Worm (Caenorhabditis elegans) whole organism, young adult: Measurements from ENCODE around the gene pals-19.
"Not testable (repeated sequence)": the region's sequence is repeated elsewhere in the genome, so short reads cannot be mapped to it uniquely, and the experiment has no call there.

Experiments used
- D2030.7 ChIP-seq: fragments of 200-800 bp; sonication (Bioruptor generic); IDR thresholded peaks from 2 replicates; pipeline ENCODE4 v1.3.6; 2022; ENCODE audit warnings: missing genetic modification reagents, missing genetic modification characterization, missing compliant biosample characterization
- F49E8.2 ChIP-seq: sonication (generic microtip); optimal IDR thresholded peaks from 3 replicates; lab custom pipeline; 2017; ENCODE audit warnings: missing genetic modification characterization, mild to moderate bottlenecking, missing compliant biosample characterization, antibody characterized with exemption, moderate library complexity; ENCODE audit not compliant: insufficient read depth
- Y56A3A.18 ChIP-seq: fragments of 200-800 bp; sonication (Bioruptor generic); IDR thresholded peaks from 2 replicates; pipeline ENCODE4 v1.3.6; 2022; ENCODE audit warnings: missing genetic modification reagents, missing genetic modification characterization, missing compliant biosample characterization
- Y67H2A.10 ChIP-seq: fragments of 200-800 bp; sonication (Bioruptor generic); conservative IDR thresholded peaks from 2 replicates; pipeline ENCODE4 v1.3.6; 2022; ENCODE audit warnings: missing genetic modification reagents, missing genetic modification characterization, missing compliant biosample characterization
- ama-1 ChIP-seq, 3 experiments: fragments of 150-350 bp in 1 of 3; sonication (generic microtip) in 2 of 3; optimal IDR thresholded peaks; 2 replicates each; lab custom pipeline; 2014 to 2018; ENCODE audit warnings: missing biosample characterization in 2 of 3, missing genetic modification characterization in 2 of 3, missing genetic modification reagents in 2 of 3
- attf-6 ChIP-seq: fragments of 200-800 bp; sonication (Bioruptor generic); IDR thresholded peaks from 2 replicates; pipeline ENCODE4 v1.3.6; 2022; ENCODE audit warnings: missing genetic modification reagents, missing genetic modification characterization, missing compliant biosample characterization
- ceh-100 ChIP-seq: fragments of 200-800 bp; sonication (Bioruptor generic); IDR thresholded peaks from 2 replicates; pipeline ENCODE4 v1.3.6; 2022; ENCODE audit warnings: missing genetic modification reagents, missing genetic modification characterization, missing compliant biosample characterization
- dpff-1 ChIP-seq: sonication (generic microtip); optimal IDR thresholded peaks from 2 replicates; lab custom pipeline; 2017; ENCODE audit warnings: mild to moderate bottlenecking, missing genetic modification characterization, missing compliant biosample characterization
- egl-18 ChIP-seq: fragments of 200-800 bp; sonication (Bioruptor generic); IDR thresholded peaks from 2 replicates; pipeline ENCODE4 v1.3.6; 2022; ENCODE audit warnings: missing genetic modification reagents, missing genetic modification characterization, missing compliant biosample characterization
- fkh-3 ChIP-seq: sonication (generic microtip); optimal IDR thresholded peaks from 2 replicates; lab custom pipeline; 2016; ENCODE audit warnings: mild to moderate bottlenecking, missing genetic modification characterization, missing compliant biosample characterization
- him-1 ChIP-seq: sonication (generic microtip); optimal IDR thresholded peaks from 2 replicates; lab custom pipeline; 2016; ENCODE audit warnings: missing genotype, missing genetic modification reagents, missing genetic modification characterization, missing compliant biosample characterization
- hlh-26 ChIP-seq: fragments of 200-800 bp; sonication (Bioruptor generic); conservative IDR thresholded peaks from 2 replicates; pipeline ENCODE4 v1.3.6; 2022; ENCODE audit warnings: missing genetic modification reagents, missing genetic modification characterization, missing compliant biosample characterization
- lin-26 ChIP-seq: fragments of 200-800 bp; sonication (Bioruptor generic); IDR thresholded peaks from 2 replicates; pipeline ENCODE4 v1.3.6; 2022; ENCODE audit warnings: missing genetic modification reagents, missing genetic modification characterization, missing compliant biosample characterization
- lsl-1 ChIP-seq: fragments of 200-800 bp; sonication (Bioruptor generic); optimal IDR thresholded peaks from 2 replicates; lab custom pipeline; 2018; ENCODE audit warnings: mild to moderate bottlenecking, missing genetic modification characterization, moderate library complexity, missing compliant biosample characterization
- madf-10 ChIP-seq: sonication (generic microtip); optimal IDR thresholded peaks from 2 replicates; lab custom pipeline; 2016; ENCODE audit warnings: mild to moderate bottlenecking, missing genetic modification characterization, missing compliant biosample characterization
- madf-6 ChIP-seq: fragments of 200-800 bp; sonication (Bioruptor generic); IDR thresholded peaks from 2 replicates; pipeline ENCODE4 v1.3.6; 2022; ENCODE audit warnings: missing genetic modification reagents, missing genetic modification characterization, missing compliant biosample characterization
- mcd-1 ChIP-seq: fragments of 200-800 bp; sonication (Bioruptor generic); IDR thresholded peaks from 2 replicates; pipeline ENCODE4 v1.3.6; 2022; ENCODE audit warnings: missing genetic modification reagents, missing genetic modification characterization, missing compliant biosample characterization
- mxl-1 ChIP-seq: sonication (generic microtip); optimal IDR thresholded peaks from 2 replicates; lab custom pipeline; 2016; ENCODE audit warnings: missing genetic modification characterization, missing compliant biosample characterization
- nfya-1 ChIP-seq: sonication (generic microtip); optimal IDR thresholded peaks from 2 replicates; lab custom pipeline; 2017; ENCODE audit warnings: antibody characterized with exemption, missing compliant biosample characterization, missing genetic modification characterization, borderline replicate concordance; ENCODE audit not compliant: insufficient read depth
- rcor-1 ChIP-seq: fragments of 200-800 bp; sonication (Bioruptor generic); IDR thresholded peaks from 2 replicates; pipeline ENCODE4 v1.3.6; 2022; ENCODE audit warnings: missing genetic modification reagents, missing genetic modification characterization, missing compliant biosample characterization
- repo-1 ChIP-seq: sonication (generic microtip); optimal IDR thresholded peaks from 2 replicates; lab custom pipeline; 2017; ENCODE audit warnings: mild to moderate bottlenecking, missing genetic modification characterization, missing compliant biosample characterization
- rpc-1 ChIP-seq, 2 experiments: fragments of 150-350 bp in 1 of 2; sonication (generic microtip) in 1 of 2; optimal IDR thresholded peaks; 2 replicates each; lab custom pipeline; 2014 to 2018; ENCODE audit warnings: missing biosample characterization in 1 of 2, missing genetic modification characterization in 1 of 2, missing genetic modification reagents in 1 of 2, missing genotype in 1 of 2
- sdz-38 ChIP-seq: sonication (generic microtip); optimal IDR thresholded peaks from 2 replicates; lab custom pipeline; 2016; ENCODE audit warnings: missing genotype, missing genetic modification characterization, missing compliant biosample characterization
- sea-2 ChIP-seq: fragments of 200-800 bp; sonication (Bioruptor generic); IDR thresholded peaks from 2 replicates; pipeline ENCODE4 v1.3.6; 2022; ENCODE audit warnings: missing genetic modification characterization, missing compliant biosample characterization
- snpc-1.3 ChIP-seq: sonication (generic microtip); optimal IDR thresholded peaks from 2 replicates; lab custom pipeline; 2017; ENCODE audit warnings: missing genetic modification characterization, mild to moderate bottlenecking, missing compliant biosample characterization, antibody characterized with exemption, moderate library complexity, missing genotype, missing genetic modification reagents; ENCODE audit not compliant: insufficient read depth
- somi-1 ChIP-seq: fragments of 200-800 bp; sonication (Bioruptor generic); optimal IDR thresholded peaks from 2 replicates; lab custom pipeline; 2018; ENCODE audit warnings: mild to moderate bottlenecking, missing genetic modification characterization, missing compliant biosample characterization
- tbx-9 ChIP-seq: sonication (generic microtip); optimal IDR thresholded peaks from 2 replicates; lab custom pipeline; 2016; ENCODE audit warnings: borderline replicate concordance, missing genetic modification characterization, inconsistent platforms, missing compliant biosample characterization
- unc-130 ChIP-seq: sonication (generic microtip); optimal IDR thresholded peaks from 2 replicates; lab custom pipeline; 2016; ENCODE audit warnings: missing genetic modification reagents, missing genetic modification characterization, missing compliant biosample characterization
- unc-62 ChIP-seq: fragments of 150-350 bp; optimal IDR thresholded peaks from 2 replicates; lab custom pipeline; 2014; ENCODE audit warnings: missing biosample characterization, missing genetic modification reagents, missing genetic modification characterization
- xnd-1 ChIP-seq: sonication (generic microtip); optimal IDR thresholded peaks from 2 replicates; lab custom pipeline; 2016; ENCODE audit warnings: missing genotype, missing genetic modification reagents, missing genetic modification characterization, missing compliant biosample characterization
- zfh-2 ChIP-seq: fragments of 200-800 bp; sonication (Bioruptor generic); conservative IDR thresholded peaks from 2 replicates; pipeline ENCODE4 v1.3.6; 2022; ENCODE audit warnings: missing genetic modification reagents, missing genetic modification characterization, missing compliant biosample characterization
- ztf-3 ChIP-seq: fragments of 200-800 bp; sonication (Bioruptor generic); optimal IDR thresholded peaks from 2 replicates; lab custom pipeline; 2018; ENCODE audit warnings: mild to moderate bottlenecking, missing genetic modification characterization, missing compliant biosample characterization

Gene pals-19

ce11 chrIII:1354523-1354922, 47.2 kb upstream of the pals-19 start (continued):
- TF ChIP-seq unc-130 (GFP tag; lab: Kevin White, UChicago) = no peak
- TF ChIP-seq, all 124 proteins: peak for 8

ce11 chrIII:1355320-1355719, 46.4 kb upstream of the pals-19 start, which contains the start of gene Y82E9BL.1:
Gene Y82E9BL.1, minus strand, starts transcription at chrIII:1355420.
- TF ChIP-seq ceh-100 (no peak), tbx-9 (tag; lab: Kevin White, UChicago) (no peak), ama-1 (optimal IDR thresholded peaks at IDR 0.05; lab: Kevin White, UChicago) (no peak), ama-1 (GFP tag; optimal IDR thresholded peaks at IDR 0.05; lab: Kevin White, UChicago) (no peak), F49E8.2 (tag; lab: Kevin White, UChicago) (no peak), him-1 (tag; lab: Kevin White, UChicago) (no peak), xnd-1 (tag; lab: Kevin White, UChicago) (no peak), dpff-1 (tag; lab: Kevin White, UChicago) (no peak), Y56A3A.18 (no peak), unc-62 (GFP tag; lab: Kevin White, UChicago) (no peak), rpc-1 (optimal IDR thresholded peaks at IDR 0.05; lab: Kevin White, UChicago) (no peak), rpc-1 (tag; optimal IDR thresholded peaks at IDR 0.05; lab: Kevin White, UChicago) (no peak), fkh-3 (no peak), repo-1 (no peak)
- TF ChIP-seq, all 124 proteins: peak for 0

ce11 chrIII:1357973-1358372, 43.8 kb upstream of the pals-19 start, which contains the start of gene Y82E9BR.8:
Gene Y82E9BR.8, minus strand, starts transcription at chrIII:1358073.
- TF ChIP-seq Y67H2A.10 (GFP tag; lab: Robert Waterston, UW); nfya-1 (tag; lab: Kevin White, UChicago); mcd-1 (GFP tag; lab: Robert Waterston, UW): not testable (repeated sequence)

ce11 chrIII:1359669-1360068, 42.1 kb upstream of the pals-19 start, which contains the start of gene Y82E9BR.9:
Gene Y82E9BR.9, minus strand, starts transcription at chrIII:1359769.
- TF ChIP-seq D2030.7 (GFP tag; lab: Robert Waterston, UW) (no peak), madf-6 (GFP tag; lab: Robert Waterston, UW) (no peak), lsl-1 (no peak), mcd-1 (GFP tag; lab: Robert Waterston, UW) (no peak)

ce11 chrIII:1372563-1372962, 29.2 kb upstream of the pals-19 start:
- TF ChIP-seq snpc-1.3 (tag; lab: Kevin White, UChicago) = no peak
- TF ChIP-seq zfh-2 (GFP tag; lab: Robert Waterston, UW) = no peak
- TF ChIP-seq mxl-1 (tag; lab: Kevin White, UChicago) = no peak
- no peak for TF ChIP-seq attf-6 (GFP tag; lab: Robert Waterston, UW)
- no peak for TF ChIP-seq hlh-26
- TF ChIP-seq egl-18 (GFP tag; lab: Robert Waterston, UW) = no peak
- no peak for TF ChIP-seq lin-26 (GFP tag; lab: Robert Waterston, UW)
- no peak for TF ChIP-seq rcor-1 (GFP tag; lab: Robert Waterston, UW)
- no peak for TF ChIP-seq D2030.7 (GFP tag; lab: Robert Waterston, UW)
- TF ChIP-seq somi-1 = no peak
- no peak for TF ChIP-seq sdz-38 (tag; lab: Kevin White, UChicago)
- no peak for TF ChIP-seq ztf-3
- TF ChIP-seq madf-10 (tag; lab: Kevin White, UChicago) = no peak
- TF ChIP-seq sea-2 = no peak
